Worm (Caenorhabditis elegans): ENCODE measurements around the gene ZK822.1.

The ZK822.1 gene

DNA sequence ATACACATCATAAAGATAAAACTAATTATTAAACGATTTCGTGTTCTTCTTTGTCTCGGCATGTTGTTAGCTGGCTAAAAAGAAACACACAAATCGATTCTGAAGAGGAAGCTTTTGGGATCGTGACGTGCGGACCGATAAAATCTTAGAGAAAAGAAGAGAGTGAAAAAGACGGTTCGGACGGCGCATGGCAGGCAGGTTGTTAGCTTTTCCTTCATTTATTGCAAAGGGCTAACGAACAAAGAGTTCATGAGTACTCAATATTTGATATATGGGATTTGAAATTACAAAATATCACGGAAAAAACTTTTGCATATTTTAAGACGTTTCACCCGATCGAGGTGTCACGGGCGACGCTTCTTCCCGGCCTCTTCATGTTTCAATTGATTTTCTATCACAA is 23.7 kb upstream of the ZK822.1 start, which contains the start of gene ZK829.3:
TSS of gene ZK829.3 (minus strand) at position 101 of the 400 bp plus-strand sequence.
- no peak for TF ChIP-seq med-1 (GFP tag; optimal IDR thresholded peaks at IDR 0.05; ENCODE audit: insufficient read depth)

- TF ChIP-seq ztf-23 (GFP tag; IDR thresholded peaks at IDR 0.05) (no peak), cog-1 (tag; optimal IDR thresholded peaks at IDR 0.05) (no peak), tab-1 (GFP tag; IDR thresholded peaks at IDR 0.05) (no peak), ztf-29 (GFP tag; IDR thresholded peaks at IDR 0.05) (no peak), T22C8.4 (GFP tag; IDR thresholded peaks at IDR 0.05) (no peak), med-1 (GFP tag; optimal IDR thresholded peaks at IDR 0.05; ENCODE audit: insufficient read depth) (no peak), klf-2 (GFP tag; conservative IDR thresholded peaks at IDR 0.05) (no peak), flt-1 (GFP tag; IDR thresholded peaks at IDR 0.05) (no peak), ref-1 (GFP tag; conservative IDR thresholded peaks at IDR 0.05) (no peak)
Observed at ce11 chrIV:11942313-11942712, 20.4 kb upstream of the ZK822.1 start, which contains the start of gene ZK829.1. Gene ZK829.1 (minus strand): TSS chrIV:11942413.

ce11 chrIV:11938554-11938953 is 16.6 kb upstream of the ZK822.1 start:
- TF ChIP-seq med-1 (GFP tag; optimal IDR thresholded peaks at IDR 0.05; ENCODE audit: insufficient read depth) (no peak), tab-1 (GFP tag; IDR thresholded peaks at IDR 0.05) (no peak), cog-1 (tag; optimal IDR thresholded peaks at IDR 0.05) (no peak), ref-1 (GFP tag; conservative IDR thresholded peaks at IDR 0.05) (no peak), ztf-29 (GFP tag; IDR thresholded peaks at IDR 0.05) (no peak), T22C8.4 (GFP tag; IDR thresholded peaks at IDR 0.05) (no peak), flt-1 (GFP tag; IDR thresholded peaks at IDR 0.05) (no peak)

- TF ChIP-seq flt-1 (GFP tag; IDR thresholded peaks at IDR 0.05) (no peak), ztf-29 (GFP tag; IDR thresholded peaks at IDR 0.05) (no peak), ref-1 (GFP tag; conservative IDR thresholded peaks at IDR 0.05) (no peak), cog-1 (tag; optimal IDR thresholded peaks at IDR 0.05) (no peak), ztf-23 (GFP tag; IDR thresholded peaks at IDR 0.05) (no peak), klf-2 (GFP tag; conservative IDR thresholded peaks at IDR 0.05) (no peak), tab-1 (GFP tag; IDR thresholded peaks at IDR 0.05) (no peak), T22C8.4 (GFP tag; IDR thresholded peaks at IDR 0.05) (no peak), med-1 (GFP tag; optimal IDR thresholded peaks at IDR 0.05; ENCODE audit: insufficient read depth) (no peak)
Observed at ce11 chrIV:11937087-11937486, 15.2 kb upstream of the ZK822.1 start, which contains the start of gene slc-5A12. Gene slc-5A12 (plus strand): TSS chrIV:11937419.

DNA sequence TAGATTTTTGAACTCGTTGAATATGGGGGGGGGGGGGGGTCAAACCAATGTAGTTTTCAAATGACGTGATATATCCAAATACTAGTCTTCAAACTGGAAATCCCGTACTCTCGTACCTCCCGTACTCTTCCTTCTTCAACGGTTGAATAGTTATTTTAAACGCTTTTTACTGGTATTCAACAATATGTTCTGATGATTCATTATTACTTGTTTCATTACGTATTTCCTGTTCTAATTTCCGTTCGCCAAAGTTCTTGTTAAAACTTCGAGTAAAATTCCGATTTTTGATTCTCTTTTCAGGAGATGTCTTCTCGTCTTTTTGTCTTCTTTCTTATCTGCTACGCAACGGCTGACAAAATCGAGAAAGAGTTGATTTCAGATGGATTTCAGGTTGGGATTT is 8.6 kb upstream of the ZK822.1 start, which contains the start of gene nhx-9:
TSS of gene nhx-9 (plus strand) at position 301 of the 400 bp plus-strand sequence.
- TF ChIP-seq med-1 (GFP tag; optimal IDR thresholded peaks at IDR 0.05; ENCODE audit: insufficient read depth) (no peak), T22C8.4 (GFP tag; IDR thresholded peaks at IDR 0.05) (no peak), ref-1 (GFP tag; conservative IDR thresholded peaks at IDR 0.05) (no peak), klf-2 (GFP tag; conservative IDR thresholded peaks at IDR 0.05) (no peak), tab-1 (GFP tag; IDR thresholded peaks at IDR 0.05) (no peak)

DNA sequence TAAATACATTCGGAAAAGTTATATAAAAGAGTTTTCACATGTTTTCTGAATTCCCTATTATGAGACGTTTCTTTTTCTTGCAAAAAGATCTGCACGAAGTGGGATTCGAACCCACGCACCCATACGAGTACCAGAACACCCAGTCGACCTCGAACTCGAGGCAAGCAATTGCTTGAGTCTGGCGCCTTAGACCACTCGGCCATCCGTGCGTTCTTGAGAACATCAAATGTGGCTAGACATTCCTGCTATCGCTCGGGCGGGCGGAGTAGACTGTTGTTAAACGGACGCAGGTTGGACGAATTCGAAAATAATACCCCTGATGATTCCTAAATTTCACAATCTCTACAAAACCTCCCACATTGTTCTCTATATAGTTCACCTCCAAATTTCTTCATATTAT is 6.5 kb upstream of the ZK822.1 start:
- peak; percentile 77; the same call in 1 of the 2 replicates for TF ChIP-seq tab-1 (GFP tag; IDR thresholded peaks at IDR 0.05)
- peak; percentile 63; the same call in 1 of the 2 replicates for TF ChIP-seq ztf-23 (GFP tag; IDR thresholded peaks at IDR 0.05)
- no peak for TF ChIP-seq T22C8.4 (GFP tag; IDR thresholded peaks at IDR 0.05)
- TF ChIP-seq flt-1 (GFP tag; IDR thresholded peaks at IDR 0.05) = no peak; the same call in 1 of the 2 replicates
- TF ChIP-seq cog-1 (tag; optimal IDR thresholded peaks at IDR 0.05) = no peak
- no peak for TF ChIP-seq med-1 (GFP tag; optimal IDR thresholded peaks at IDR 0.05; ENCODE audit: insufficient read depth)
- peak; percentile 46; the same call in 1 of the 2 replicates for TF ChIP-seq ztf-29 (GFP tag; IDR thresholded peaks at IDR 0.05)
- peak; percentile 46; the same call in 1 of the 2 replicates for TF ChIP-seq ref-1 (GFP tag; conservative IDR thresholded peaks at IDR 0.05)
- TF ChIP-seq klf-2 (GFP tag; conservative IDR thresholded peaks at IDR 0.05) = no peak

DNA sequence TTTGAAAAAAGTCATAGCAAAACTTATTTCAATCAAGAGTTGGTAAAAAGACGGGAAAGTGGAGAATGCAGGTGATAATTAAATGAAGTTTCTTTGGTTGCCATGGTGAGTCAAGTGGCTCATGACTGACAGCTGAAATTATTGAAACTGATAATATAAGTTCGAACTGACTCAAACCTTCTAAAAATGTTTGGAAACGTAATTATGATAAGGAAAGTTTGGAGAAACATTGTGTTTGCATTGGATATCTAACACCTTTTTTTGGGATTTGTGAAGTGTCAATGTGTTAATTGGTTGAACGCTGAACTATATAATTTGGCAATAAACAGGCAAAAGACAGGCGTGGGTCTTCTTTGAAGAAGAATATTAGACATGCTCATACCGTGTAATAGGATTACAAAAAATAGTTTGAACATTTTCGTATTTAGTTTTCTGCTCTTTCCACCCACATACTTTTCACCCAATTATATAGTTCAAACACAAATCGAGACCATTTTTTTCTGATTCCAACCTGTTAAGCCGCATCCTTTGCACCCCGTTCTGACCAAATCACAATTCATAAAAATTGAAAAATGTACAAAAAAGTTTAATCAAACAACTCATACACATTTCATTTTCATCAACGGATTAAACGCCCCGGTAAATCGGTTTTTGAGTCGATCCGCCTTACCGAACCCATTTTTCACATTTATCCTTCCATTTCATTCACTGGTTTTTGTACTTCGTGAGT is 3.6 kb upstream of the ZK822.1 start, which contains the start of the genes srlf-33 and srlf-32:
TSS of gene srlf-33 (minus strand) at position 101 of the 730 bp plus-strand sequence.
TSS of gene srlf-32 (plus strand) at position 680 of the 730 bp plus-strand sequence.
- TF ChIP-seq cog-1 (tag; optimal IDR thresholded peaks at IDR 0.05) = no peak
- no peak for TF ChIP-seq med-1 (GFP tag; optimal IDR thresholded peaks at IDR 0.05; ENCODE audit: insufficient read depth)
- TF ChIP-seq klf-2 (GFP tag; conservative IDR thresholded peaks at IDR 0.05) = no peak
- no peak for TF ChIP-seq tab-1 (GFP tag; IDR thresholded peaks at IDR 0.05)
- TF ChIP-seq ztf-29 (GFP tag; IDR thresholded peaks at IDR 0.05) = no peak
- TF ChIP-seq flt-1 (GFP tag; IDR thresholded peaks at IDR 0.05) = no peak
- TF ChIP-seq ref-1 (GFP tag; conservative IDR thresholded peaks at IDR 0.05) = no peak
- no peak for TF ChIP-seq ztf-23 (GFP tag; IDR thresholded peaks at IDR 0.05)
- no peak for TF ChIP-seq T22C8.4 (GFP tag; IDR thresholded peaks at IDR 0.05)

DNA sequence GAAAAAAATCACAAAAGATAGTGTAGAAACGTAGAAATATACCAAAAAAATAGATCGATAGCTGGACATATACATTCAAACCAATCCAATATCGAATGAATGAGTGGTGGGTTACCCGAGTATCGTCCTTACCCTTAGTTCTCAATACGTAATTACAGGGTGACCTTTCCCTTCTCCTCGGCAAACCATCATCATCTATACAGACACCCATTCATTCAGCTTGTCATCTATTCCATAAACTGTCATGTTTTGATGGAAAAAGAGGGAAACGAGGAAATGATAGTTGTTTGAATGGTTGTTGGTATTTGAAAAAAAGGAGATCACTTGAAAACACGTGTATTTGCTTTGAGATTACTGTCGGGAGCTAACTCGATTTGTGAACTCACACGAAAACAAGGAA is 2.2 kb upstream of the ZK822.1 start:
- TF ChIP-seq ztf-23 (GFP tag; IDR thresholded peaks at IDR 0.05) = no peak
- no peak for TF ChIP-seq flt-1 (GFP tag; IDR thresholded peaks at IDR 0.05)
- no peak for TF ChIP-seq klf-2 (GFP tag; conservative IDR thresholded peaks at IDR 0.05)
- no peak for TF ChIP-seq tab-1 (GFP tag; IDR thresholded peaks at IDR 0.05)
- TF ChIP-seq T22C8.4 (GFP tag; IDR thresholded peaks at IDR 0.05) = no peak
- no peak for TF ChIP-seq med-1 (GFP tag; optimal IDR thresholded peaks at IDR 0.05; ENCODE audit: insufficient read depth)
- TF ChIP-seq cog-1 (tag; optimal IDR thresholded peaks at IDR 0.05) = no peak
- no peak for TF ChIP-seq ztf-29 (GFP tag; IDR thresholded peaks at IDR 0.05)
- TF ChIP-seq ref-1 (GFP tag; conservative IDR thresholded peaks at IDR 0.05) = no peak

- TF ChIP-seq cog-1 (tag; optimal IDR thresholded peaks at IDR 0.05) = no peak
- no peak for TF ChIP-seq ref-1 (GFP tag; conservative IDR thresholded peaks at IDR 0.05)
- no peak for TF ChIP-seq ztf-29 (GFP tag; IDR thresholded peaks at IDR 0.05)
- no peak for TF ChIP-seq med-1 (GFP tag; optimal IDR thresholded peaks at IDR 0.05; ENCODE audit: insufficient read depth)
- no peak for TF ChIP-seq flt-1 (GFP tag; IDR thresholded peaks at IDR 0.05)
- TF ChIP-seq ztf-23 (GFP tag; IDR thresholded peaks at IDR 0.05) = no peak
- no peak for TF ChIP-seq tab-1 (GFP tag; IDR thresholded peaks at IDR 0.05)
- no peak for TF ChIP-seq klf-2 (GFP tag; conservative IDR thresholded peaks at IDR 0.05)
Observed at ce11 chrIV:11923074-11923473, 1.1 kb upstream of the ZK822.1 start, which contains the start of gene srlf-31. Gene srlf-31 (minus strand): TSS chrIV:11923174.

Data from whole organism, midembryonic.